4 fruit fly cellular contexts compared by ENCODE assay signal in genomic region chr3L:12534318-12534717, dm6.
A peak's percentile ranks its signal among the peaks of the same experiment; 100 is the strongest.
TF ChIP-seq lines count a peak whose summit lies in the region.

Pmm2 (plus strand) TSS chr3L:12534590.

- no peak for TF ChIP-seq CTCF in whole organism, embryonic (GFP tag; optimal IDR thresholded peaks at IDR 0.05; lab: Kevin White, UChicago)

TF ChIP-seq in whole organism, adult, 20 proteins besides CTCF, POLR2A, EP300 and RAD21:
- no peak for TF ChIP-seq ovo (GFP tag; optimal IDR thresholded peaks at IDR 0.05; lab: Kevin White, UChicago)
- no peak for TF ChIP-seq CG7045 (GFP tag; optimal IDR thresholded peaks at IDR 0.05; lab: Kevin White, UChicago)
- TF ChIP-seq Hr96 (GFP tag; optimal IDR thresholded peaks at IDR 0.05; lab: Kevin White, UChicago) = no peak
- TF ChIP-seq CG5204 (GFP tag; optimal IDR thresholded peaks at IDR 0.05; lab: Kevin White, UChicago) = no peak
- peak; percentile 2 for TF ChIP-seq Mnt (GFP tag; optimal IDR thresholded peaks at IDR 0.05; lab: Kevin White, UChicago)
- TF ChIP-seq cic (GFP tag; optimal IDR thresholded peaks at IDR 0.05; lab: Kevin White, UChicago) = no peak
- no peak for TF ChIP-seq Clk (GFP tag; optimal IDR thresholded peaks at IDR 0.05; lab: Kevin White, UChicago)
TF ChIP-seq in whole organism, adult: peak in this region for 1.

TF ChIP-seq in whole organism, embryonic, 481 proteins besides CTCF, POLR2A, EP300 and RAD21 (continues in another document):
- TF ChIP-seq grn (GFP tag; optimal IDR thresholded peaks at IDR 0.05; lab: Kevin White, UChicago) (peak; percentile 75), CG15514 (GFP tag; optimal IDR thresholded peaks at IDR 0.05; lab: Kevin White, UChicago) (peak; percentile 99), amos (GFP tag; IDR thresholded peaks at IDR 0.05; lab: Robert Waterston, UW; ENCODE audit: partially characterized antibody) (peak; percentile 24; the same call in 1 of the 2 replicates), sens (GFP tag; lab: Kevin White, UChicago) (peak; percentile 57), ind (GFP tag; optimal IDR thresholded peaks at IDR 0.05; lab: Kevin White, UChicago) (no peak), CG14014 (GFP tag; IDR thresholded peaks at IDR 0.05; lab: Robert Waterston, UW) (no peak), nerfin-2 (GFP tag; IDR thresholded peaks at IDR 0.05; lab: Robert Waterston, UW; ENCODE audit: partially characterized antibody) (0 out of 2 replicates have a peak, but pooled peaks have one; percentile 18), CG3726 (GFP tag; IDR thresholded peaks at IDR 0.05; lab: Robert Waterston, UW) (no peak), CG11093 (GFP tag; IDR thresholded peaks at IDR 0.05; lab: Robert Waterston, UW) (no peak), her (GFP tag; optimal IDR thresholded peaks at IDR 0.05; lab: Kevin White, UChicago) (peak; percentile 99), CG34422 (GFP tag; IDR thresholded peaks at IDR 0.05; lab: Robert Waterston, UW) (peak; percentile 56; the same call in 1 of the 3 replicates), CG13296 (GFP tag; optimal IDR thresholded peaks at IDR 0.05; lab: Kevin White, UChicago) (no peak), row (GFP tag; IDR thresholded peaks at IDR 0.05; lab: Robert Waterston, UW) (peak; percentile 23; the same call in 1 of the 3 replicates), MESR4 (GFP tag; optimal IDR thresholded peaks at IDR 0.05; lab: Kevin White, UChicago) (peak; percentile 46), grau (tag; optimal IDR thresholded peaks at IDR 0.05; lab: Kevin White, UChicago) (peak; percentile 19), kah (GFP tag; optimal IDR thresholded peaks at IDR 0.05; lab: Kevin White, UChicago) (peak; percentile 25), pzg (GFP tag; optimal IDR thresholded peaks at IDR 0.05; lab: Kevin White, UChicago) (peak; percentile 36), CG3281 (GFP tag; optimal IDR thresholded peaks at IDR 0.05; lab: Kevin White, UChicago) (no peak), Drgx (GFP tag; IDR thresholded peaks at IDR 0.05; lab: Robert Waterston, UW) (no peak), chinmo (GFP tag; IDR thresholded peaks at IDR 0.05; lab: Robert Waterston, UW; ENCODE audit: partially characterized antibody) (peak; percentile 96), Xbp1 (GFP tag; optimal IDR thresholded peaks at IDR 0.05; lab: Kevin White, UChicago) (peak; percentile 15), gfzf (GFP tag; optimal IDR thresholded peaks at IDR 0.05; lab: Kevin White, UChicago) (peak; percentile 71), MBD-R2 (GFP tag; IDR thresholded peaks at IDR 0.05; lab: Robert Waterston, UW) (peak; percentile 42; the same call in 1 of the 2 replicates), E2f2 (GFP tag; IDR thresholded peaks at IDR 0.05; lab: Robert Waterston, UW) (peak; percentile 63), CG17328 (GFP tag; IDR thresholded peaks at IDR 0.05; lab: Robert Waterston, UW) (0 out of 2 replicates have a peak, but pooled peaks have one; percentile 10), CG13287 (GFP tag; IDR thresholded peaks at IDR 0.05; lab: Robert Waterston, UW; ENCODE audit: partially characterized antibody) (peak; percentile 41)

TF ChIP-seq in whole organism, prepupa, 60 proteins besides CTCF, POLR2A, EP300 and RAD21:
- no peak for TF ChIP-seq CG6163 (GFP tag; IDR thresholded peaks at IDR 0.05; lab: Robert Waterston, UW)
- peak; percentile 51 for TF ChIP-seq CG1621 (tag; optimal IDR thresholded peaks at IDR 0.05; lab: Kevin White, UChicago)
- no peak for TF ChIP-seq CG8319 (GFP tag; optimal IDR thresholded peaks at IDR 0.05; lab: Kevin White, UChicago)
- no peak for TF ChIP-seq acj6 (GFP tag; optimal IDR thresholded peaks at IDR 0.05; lab: Kevin White, UChicago)
- no peak for TF ChIP-seq Hr39 (GFP tag; optimal IDR thresholded peaks at IDR 0.05; lab: Kevin White, UChicago)
- peak; percentile 2 for TF ChIP-seq esn (GFP tag; optimal IDR thresholded peaks at IDR 0.05; lab: Kevin White, UChicago)
- TF ChIP-seq fkh (GFP tag; optimal IDR thresholded peaks at IDR 0.05; lab: Kevin White, UChicago) = no peak
- TF ChIP-seq Gug (GFP tag; IDR thresholded peaks at IDR 0.05; lab: Robert Waterston, UW) = no peak
- TF ChIP-seq fd59A (GFP tag; optimal IDR thresholded peaks at IDR 0.05; lab: Kevin White, UChicago) = no peak
- peak; percentile 9 for TF ChIP-seq dsx (GFP tag; optimal IDR thresholded peaks at IDR 0.05; lab: Kevin White, UChicago; ENCODE audit: poor library complexity, severe bottlenecking)
- TF ChIP-seq Eip78C (GFP tag; lab: Kevin White, UChicago) = peak; percentile 63
- no peak for TF ChIP-seq achi (GFP tag; optimal IDR thresholded peaks at IDR 0.05; lab: Kevin White, UChicago)
- TF ChIP-seq pdm3 (GFP tag; optimal IDR thresholded peaks at IDR 0.05; lab: Kevin White, UChicago) = no peak
- no peak for TF ChIP-seq CG7368 (GFP tag; optimal IDR thresholded peaks at IDR 0.05; lab: Kevin White, UChicago)
- TF ChIP-seq net (GFP tag; optimal IDR thresholded peaks at IDR 0.05; lab: Kevin White, UChicago) = no peak
- TF ChIP-seq Sox15 (GFP tag; optimal IDR thresholded peaks at IDR 0.05; lab: Kevin White, UChicago) = no peak

TF ChIP-seq in whole organism, wandering third instar larva, 38 proteins besides CTCF, POLR2A, EP300 and RAD21:
- no peak for TF ChIP-seq dl (GFP tag; optimal IDR thresholded peaks at IDR 0.05; lab: Kevin White, UChicago; ENCODE audit: insufficient read depth in 1 of 2, partially characterized antibody in 2 of 2)
- no peak for TF ChIP-seq Rel (GFP tag; optimal IDR thresholded peaks at IDR 0.05; lab: Kevin White, UChicago)
- TF ChIP-seq Rel (tag; optimal IDR thresholded peaks at IDR 0.05; lab: Kevin White, UChicago) = peak; percentile 2
